Fruit fly (Drosophila melanogaster) Kc167 (cell line): Measurements from ENCODE around the gene CG31909.

Experiments
- Myc ChIP-seq: fragments of >200 bp; optimal IDR thresholded peaks from 2 replicates; lab custom pipeline; 2017; ENCODE audit warnings: missing external identifiers
- Sin3A ChIP-seq: fragments of >200 bp; optimal IDR thresholded peaks from 2 replicates; lab custom pipeline; 2018; ENCODE audit warnings: missing external identifiers
- h ChIP-seq: fragments of >200 bp; optimal IDR thresholded peaks from 3 replicates; lab custom pipeline; 2018; ENCODE audit warnings: missing external identifiers
- insv ChIP-seq: fragments of >200 bp; optimal IDR thresholded peaks from 3 replicates; lab custom pipeline; 2018; ENCODE audit warnings: missing external identifiers
- psq ChIP-seq: fragments of >200 bp; optimal IDR thresholded peaks from 2 replicates; lab custom pipeline; 2017; ENCODE audit warnings: missing external identifiers
- ttk ChIP-seq: sonication (Bioruptor generic); optimal IDR thresholded peaks from 2 replicates; lab custom pipeline; 2017; ENCODE audit warnings: missing external identifiers

dm6 chr2L:7277562-7278255 is 20.4 kb downstream of the CG31909 start:
- TF ChIP-seq psq (lab: Kevin White, UChicago) (no peak), ttk (lab: Kevin White, UChicago) (no peak), h (lab: Kevin White, UChicago) (no peak), insv (lab: Kevin White, UChicago) (no peak), Myc (lab: Kevin White, UChicago) (no peak), Sin3A (lab: Kevin White, UChicago) (no peak)
